Worm (Caenorhabditis elegans) whole organism, L1 larva: Measurements from ENCODE around the gene orc-3.

Experiments
- aly-2 ChIP-seq: fragments of 150-350 bp; optimal IDR thresholded peaks from 2 replicates; lab custom pipeline; 2014; ENCODE audit warnings: missing biosample characterization, missing genetic modification characterization
- ama-1 ChIP-seq: fragments of 150-350 bp; optimal IDR thresholded peaks from 2 replicates; lab custom pipeline; 2014
- ces-1 ChIP-seq: fragments of 150-350 bp; optimal IDR thresholded peaks from 2 replicates; lab custom pipeline; 2014; ENCODE audit warnings: missing biosample characterization, missing genetic modification reagents, missing genetic modification characterization
- elt-3 ChIP-seq, 6 experiments: fragments of 150-350 bp in 1 of 6; sonication (generic microtip); optimal IDR thresholded peaks; 2 replicates each; lab custom pipeline; 2017 to 2018; ENCODE audit warnings: missing biosample characterization in 6 of 6, missing genetic modification characterization in 6 of 6, inconsistent platforms in 1 of 6
- ets-5 ChIP-seq: fragments of 200-800 bp; sonication (Bioruptor generic); IDR thresholded peaks from 2 replicates; pipeline ENCODE4 v1.3.6; 2022; ENCODE audit warnings: missing genetic modification characterization, missing compliant biosample characterization
- fos-1 ChIP-seq: fragments of 150-350 bp; optimal IDR thresholded peaks from 2 replicates; lab custom pipeline; 2014; ENCODE audit warnings: missing biosample characterization, missing genetic modification characterization
- nhr-11 ChIP-seq: fragments of 150-350 bp; optimal IDR thresholded peaks from 2 replicates; lab custom pipeline; 2014; ENCODE audit warnings: missing biosample characterization, missing genetic modification characterization
- nhr-12 ChIP-seq: sonication (generic microtip); optimal IDR thresholded peaks from 2 replicates; lab custom pipeline; 2017; ENCODE audit warnings: missing biosample characterization, missing genetic modification characterization
- nhr-71 ChIP-seq: sonication (generic microtip); optimal IDR thresholded peaks from 2 replicates; lab custom pipeline; 2016; ENCODE audit warnings: mild to moderate bottlenecking, missing genetic modification characterization, moderate library complexity, missing compliant biosample characterization
- nhr-77 ChIP-seq: fragments of 150-350 bp; optimal IDR thresholded peaks from 2 replicates; lab custom pipeline; 2014; ENCODE audit warnings: missing biosample characterization, missing genetic modification characterization
- zip-4 ChIP-seq: fragments of 200-800 bp; sonication (Bioruptor generic); optimal IDR thresholded peaks from 2 replicates; lab custom pipeline; 2018; ENCODE audit warnings: mild to moderate bottlenecking, missing genetic modification characterization, moderate library complexity, missing compliant biosample characterization
- ztf-4 ChIP-seq: fragments of 150-350 bp; optimal IDR thresholded peaks from 2 replicates; lab custom pipeline; 2014; ENCODE audit warnings: missing biosample characterization, missing genetic modification characterization

- TF ChIP-seq ama-1 (no peak), ztf-4 (tag; lab: Kevin White, UChicago) (no peak), nhr-12 (tag; lab: Kevin White, UChicago) (no peak), nhr-77 (no peak), aly-2 (tag; lab: Kevin White, UChicago) (no peak), zip-4 (GFP tag; lab: Kevin White, UChicago) (no peak), ces-1 (GFP tag; lab: Kevin White, UChicago) (no peak), fos-1 (tag; lab: Kevin White, UChicago) (no peak), ets-5 (GFP tag; lab: Robert Waterston, UW) (no peak), nhr-11 (no peak), elt-3 (tag; optimal IDR thresholded peaks at IDR 0.05; lab: Kevin White, UChicago) (no peak), nhr-71 (no peak)
Observed at ce11 chrIII:1228593-1228992, 20.7 kb downstream of the orc-3 start.
